Worm (Caenorhabditis elegans) whole organism, midembryonic: ENCODE measurements around the gene unc-22.

ENCODE experiments used
- cog-1 ChIP-seq: sonication (generic microtip); optimal IDR thresholded peaks from 2 replicates; lab custom pipeline; 2016; ENCODE audit warnings: missing genetic modification characterization, missing compliant biosample characterization
- med-1 ChIP-seq: sonication (generic microtip); optimal IDR thresholded peaks from 2 replicates; lab custom pipeline; 2017; ENCODE audit warnings: missing genetic modification characterization, mild to moderate bottlenecking, missing compliant biosample characterization, antibody characterized with exemption, missing genetic modification reagents; ENCODE audit not compliant: insufficient read depth
- ref-1 ChIP-seq: fragments of 200-800 bp; sonication (Bioruptor generic); conservative IDR thresholded peaks from 2 replicates; pipeline ENCODE4 v1.3.6; 2022; ENCODE audit warnings: missing genetic modification reagents, missing genetic modification characterization, missing compliant biosample characterization
- tab-1 ChIP-seq: fragments of 200-800 bp; sonication (Bioruptor generic); IDR thresholded peaks from 2 replicates; pipeline ENCODE4 v1.3.6; 2022; ENCODE audit warnings: missing genetic modification characterization, missing compliant biosample characterization
- ztf-23 ChIP-seq: fragments of 200-800 bp; sonication (Bioruptor generic); IDR thresholded peaks from 2 replicates; pipeline ENCODE4 v1.3.6; 2022; ENCODE audit warnings: missing genetic modification reagents, missing genetic modification characterization, missing compliant biosample characterization

DNA sequence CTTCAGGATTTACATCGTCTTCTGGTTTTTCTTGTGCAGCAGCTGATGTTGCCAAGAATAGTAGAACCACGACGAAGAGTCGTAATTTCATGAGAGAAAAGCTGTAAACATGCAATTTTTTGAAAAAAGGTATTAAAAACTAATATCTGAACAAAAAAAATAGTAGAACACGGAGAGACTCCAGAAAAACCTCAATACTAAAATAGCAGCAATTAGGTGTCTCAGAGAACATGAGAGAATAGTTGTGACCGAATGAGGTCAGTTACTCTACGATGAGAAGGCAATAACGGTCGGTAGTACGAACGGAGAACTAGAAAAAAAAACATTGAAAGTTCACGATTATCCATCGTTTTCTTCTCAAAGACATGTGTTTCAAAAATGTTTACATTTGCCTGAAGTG, 18.3 kb upstream of the unc-22 start, which contains the start of gene tgn-38:
- TF ChIP-seq ztf-23 (GFP tag; lab: Robert Waterston, UW) (no peak), ref-1 (GFP tag; lab: Robert Waterston, UW) (no peak), cog-1 (tag; lab: Kevin White, UChicago) (no peak), tab-1 (GFP tag; lab: Robert Waterston, UW) (no peak), med-1 (GFP tag; lab: Kevin White, UChicago) (no peak)
